Worm (Caenorhabditis elegans) whole organism, early embryonic: ENCODE measurements around the gene sre-18.

Experiments
- B0310.2 ChIP-seq: sonication (generic microtip); optimal IDR thresholded peaks from 2 replicates; lab custom pipeline; 2016; ENCODE audit warnings: mild to moderate bottlenecking, missing genetic modification characterization, missing compliant biosample characterization
- F13C5.2 ChIP-seq: sonication (generic microtip); optimal IDR thresholded peaks from 2 replicates; lab custom pipeline; 2017; ENCODE audit warnings: mild to moderate bottlenecking, missing genetic modification characterization, inconsistent platforms, missing compliant biosample characterization
- aly-1 ChIP-seq: sonication (generic microtip); optimal IDR thresholded peaks from 2 replicates; lab custom pipeline; 2016; ENCODE audit warnings: missing genetic modification characterization, missing compliant biosample characterization
- ama-1 ChIP-seq: fragments of 150-350 bp; optimal IDR thresholded peaks from 2 replicates; lab custom pipeline; 2014
- ceh-13 ChIP-seq: fragments of 200-800 bp; sonication (Bioruptor generic); optimal IDR thresholded peaks from 2 replicates; lab custom pipeline; 2018; ENCODE audit warnings: mild to moderate bottlenecking, missing genetic modification characterization, missing compliant biosample characterization
- ceh-36 ChIP-seq: sonication (generic microtip); optimal IDR thresholded peaks from 2 replicates; lab custom pipeline; 2016; ENCODE audit warnings: missing genetic modification characterization, inconsistent platforms, missing compliant biosample characterization
- ets-7 ChIP-seq: sonication (generic microtip); optimal IDR thresholded peaks from 2 replicates; lab custom pipeline; 2016; ENCODE audit warnings: missing genotype, missing genetic modification characterization, missing compliant biosample characterization
- flt-1 ChIP-seq: fragments of 200-800 bp; sonication (Bioruptor generic); IDR thresholded peaks from 2 replicates; pipeline ENCODE4 v1.3.6; 2022; ENCODE audit warnings: missing genetic modification characterization, missing compliant biosample characterization
- hmbx-1 ChIP-seq: sonication (generic microtip); optimal IDR thresholded peaks from 2 replicates; lab custom pipeline; 2016; ENCODE audit warnings: mild to moderate bottlenecking, missing genetic modification characterization, missing compliant biosample characterization
- hmg-4 ChIP-seq: fragments of 200-800 bp; sonication (Bioruptor generic); optimal IDR thresholded peaks from 2 replicates; lab custom pipeline; 2018; ENCODE audit warnings: mild to moderate bottlenecking, missing genetic modification characterization, missing compliant biosample characterization
- hnd-1 ChIP-seq: sonication (generic microtip); optimal IDR thresholded peaks from 2 replicates; lab custom pipeline; 2016; ENCODE audit warnings: missing genetic modification characterization, missing compliant biosample characterization
- pes-1 ChIP-seq: fragments of 200-800 bp; sonication (Bioruptor generic); IDR thresholded peaks from 2 replicates; pipeline ENCODE4 v1.3.6; 2022; ENCODE audit warnings: missing genetic modification reagents, missing genetic modification characterization, missing compliant biosample characterization
- scrt-1 ChIP-seq: fragments of 200-800 bp; sonication (Bioruptor generic); IDR thresholded peaks from 2 replicates; pipeline ENCODE4 v1.3.6; 2022; ENCODE audit warnings: missing genetic modification characterization, missing compliant biosample characterization
- sea-1 ChIP-seq: fragments of 200-800 bp; sonication (Bioruptor generic); conservative IDR thresholded peaks from 2 replicates; pipeline ENCODE4 v1.3.6; 2022; ENCODE audit warnings: missing genetic modification characterization, missing compliant biosample characterization
- tbx-11 ChIP-seq: fragments of 200-800 bp; sonication (Bioruptor generic); IDR thresholded peaks from 2 replicates; pipeline ENCODE4 v1.3.6; 2022; ENCODE audit warnings: missing genetic modification characterization, missing compliant biosample characterization
- tbx-37 ChIP-seq: fragments of 200-800 bp; sonication (Bioruptor generic); conservative IDR thresholded peaks from 2 replicates; pipeline ENCODE4 v1.3.6; 2022; ENCODE audit warnings: missing genetic modification reagents, missing genetic modification characterization, missing compliant biosample characterization
- tra-4 ChIP-seq: sonication (generic microtip); optimal IDR thresholded peaks from 2 replicates; lab custom pipeline; 2017; ENCODE audit warnings: missing genetic modification characterization, missing compliant biosample characterization

Gene sre-18

DNA sequence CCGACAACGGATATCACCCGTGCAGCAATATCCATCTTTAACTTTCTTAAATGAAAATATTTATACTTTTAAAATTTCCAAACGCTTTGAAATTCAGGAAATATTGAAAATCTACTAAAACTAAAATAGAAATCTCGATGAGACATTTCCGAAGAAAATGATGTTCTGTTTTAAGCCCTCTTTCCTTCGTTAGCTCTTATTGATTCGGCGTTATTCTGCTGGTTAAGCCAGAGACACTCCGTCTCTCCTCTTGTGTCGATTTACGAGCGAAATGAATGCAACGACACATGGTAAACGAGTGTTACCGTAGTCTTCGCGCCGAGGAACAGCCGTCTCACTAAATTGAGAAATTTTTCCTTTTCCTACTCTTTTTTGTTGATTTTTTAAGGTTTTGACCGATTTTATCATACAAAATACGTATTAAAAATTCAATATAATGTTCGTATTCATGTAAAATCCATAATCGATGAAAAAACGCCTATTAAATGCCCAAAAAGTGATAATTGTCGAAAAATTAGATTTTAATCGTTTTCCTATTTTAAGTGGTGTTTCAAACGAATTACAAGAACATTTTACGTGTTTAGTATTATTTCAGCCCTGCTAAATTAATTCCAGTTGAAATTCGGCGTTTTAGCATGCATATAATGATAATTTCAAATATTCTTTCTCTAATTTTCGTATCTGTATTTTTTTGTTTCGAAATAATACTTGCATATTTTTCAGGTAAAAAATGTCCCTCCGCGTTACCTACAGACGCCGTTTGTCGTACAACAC is 38.9 kb upstream of the sre-18 start, which contains the start of the genes ppm-1.H and rpl-34:
Gene ppm-1.H (minus strand): TSS at position 51 of the 774 bp plus-strand sequence.
Gene rpl-34 (plus strand): TSS at position 724 of the 774 bp plus-strand sequence.
- TF ChIP-seq ceh-13 (GFP tag; lab: Kevin White, UChicago) (no peak), tbx-37 (GFP tag; lab: Robert Waterston, UW) (no peak), flt-1 (GFP tag; lab: Robert Waterston, UW) (no peak), ets-7 (tag; lab: Kevin White, UChicago) (no peak), tbx-11 (GFP tag; lab: Robert Waterston, UW) (no peak), F13C5.2 (tag; lab: Kevin White, UChicago) (peak; percentile 34)

- no peak for TF ChIP-seq F13C5.2 (tag; lab: Kevin White, UChicago)
- TF ChIP-seq flt-1 (GFP tag; lab: Robert Waterston, UW): no peak
- TF ChIP-seq tbx-37 (GFP tag; lab: Robert Waterston, UW): no peak
- no peak for TF ChIP-seq pes-1 (GFP tag; lab: Robert Waterston, UW)
- no peak for TF ChIP-seq scrt-1 (GFP tag; lab: Robert Waterston, UW)
- TF ChIP-seq B0310.2 (tag; lab: Kevin White, UChicago): no peak
- no peak for TF ChIP-seq aly-1 (tag; lab: Kevin White, UChicago)
- TF ChIP-seq ama-1: no peak
- no peak for TF ChIP-seq hmbx-1 (tag; lab: Kevin White, UChicago)
- no peak for TF ChIP-seq ceh-13 (GFP tag; lab: Kevin White, UChicago)
- TF ChIP-seq hnd-1 (tag; lab: Kevin White, UChicago): no peak
- TF ChIP-seq sea-1 (GFP tag; lab: Robert Waterston, UW): no peak
- TF ChIP-seq hmg-4: no peak
- TF ChIP-seq tbx-11 (GFP tag; lab: Robert Waterston, UW): no peak
- TF ChIP-seq ets-7 (tag; lab: Kevin White, UChicago): no peak
- TF ChIP-seq tra-4 (tag; lab: Kevin White, UChicago): no peak
- no peak for TF ChIP-seq ceh-36 (tag; lab: Kevin White, UChicago)
Observed at ce11 chrIV:12265877-12266276, 36.3 kb upstream of the sre-18 start.

DNA sequence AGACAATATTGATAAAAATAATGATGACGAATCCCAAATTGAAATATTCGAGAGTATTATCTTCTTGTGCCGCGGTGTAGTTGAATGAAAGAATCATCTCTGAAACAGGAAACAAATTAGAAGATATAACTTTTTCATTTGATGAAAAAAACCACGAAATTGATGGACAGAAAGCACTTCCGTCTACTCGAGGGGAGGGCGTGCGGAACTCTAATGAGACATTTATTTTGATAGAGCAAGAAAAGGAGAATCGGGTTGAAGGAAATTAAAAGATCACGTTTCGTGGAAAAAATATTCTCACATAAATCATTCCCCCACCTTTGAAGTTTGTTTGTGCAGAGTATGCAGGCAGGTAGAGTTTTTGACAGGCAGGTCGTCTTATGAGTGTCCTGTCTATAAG is 31.8 kb upstream of the sre-18 start, which contains the start of gene sre-14:
Gene sre-14 (minus strand): TSS at position 101 of the 400 bp plus-strand sequence.
- no peak for TF ChIP-seq tra-4 (tag; lab: Kevin White, UChicago)
- TF ChIP-seq ceh-13 (GFP tag; lab: Kevin White, UChicago): no peak
- no peak for TF ChIP-seq ama-1
- TF ChIP-seq flt-1 (GFP tag; lab: Robert Waterston, UW): no peak

DNA sequence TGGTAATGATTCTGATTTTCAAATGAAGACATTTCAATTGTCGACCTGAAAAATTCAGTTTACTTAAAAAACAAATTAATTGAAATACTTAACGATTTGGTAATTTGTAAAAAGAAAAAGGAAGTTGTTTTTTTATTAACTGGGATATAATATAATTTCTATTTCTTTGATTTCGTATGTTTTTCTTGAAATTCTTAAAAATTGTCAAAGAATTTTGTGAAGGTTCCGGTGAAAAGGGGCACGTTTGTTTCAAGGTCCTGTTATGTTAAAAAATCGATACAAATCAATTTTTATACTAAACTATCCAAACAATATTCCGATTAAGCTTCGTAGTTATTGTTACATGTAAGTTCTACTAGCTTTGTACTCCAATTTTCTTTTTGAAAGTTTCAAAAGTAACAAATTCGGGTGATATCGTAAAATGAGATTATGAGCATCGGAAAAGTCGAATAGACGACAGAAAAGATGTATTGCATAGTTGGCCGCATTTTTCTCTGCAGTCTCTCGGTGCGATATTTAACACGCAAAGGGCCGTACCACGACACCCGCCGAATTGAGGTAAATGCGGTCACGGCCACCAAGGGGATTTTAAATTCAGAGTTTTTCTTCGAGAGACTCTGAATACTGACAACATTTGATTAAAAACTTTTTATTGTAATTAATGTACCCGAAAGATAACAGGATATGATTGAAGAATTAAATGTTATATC is 29.7 kb upstream of the sre-18 start, which contains the start of gene Y39C12A.9:
Gene Y39C12A.9 (minus strand): TSS at position 51 of the 710 bp plus-strand sequence.
- TF ChIP-seq ceh-36 (tag; lab: Kevin White, UChicago): no peak
- no peak for TF ChIP-seq flt-1 (GFP tag; lab: Robert Waterston, UW)
- no peak for TF ChIP-seq ets-7 (tag; lab: Kevin White, UChicago)
- TF ChIP-seq tra-4 (tag; lab: Kevin White, UChicago): no peak
- no peak for TF ChIP-seq hmbx-1 (tag; lab: Kevin White, UChicago)
- TF ChIP-seq ceh-13 (GFP tag; lab: Kevin White, UChicago): no peak
- no peak for TF ChIP-seq aly-1 (tag; lab: Kevin White, UChicago)
- no peak for TF ChIP-seq F13C5.2 (tag; lab: Kevin White, UChicago)
- no peak for TF ChIP-seq hmg-4
- TF ChIP-seq scrt-1 (GFP tag; lab: Robert Waterston, UW): no peak
- TF ChIP-seq B0310.2 (tag; lab: Kevin White, UChicago): no peak
- no peak for TF ChIP-seq pes-1 (GFP tag; lab: Robert Waterston, UW)
- no peak for TF ChIP-seq tbx-11 (GFP tag; lab: Robert Waterston, UW)
- no peak for TF ChIP-seq tbx-37 (GFP tag; lab: Robert Waterston, UW)

DNA sequence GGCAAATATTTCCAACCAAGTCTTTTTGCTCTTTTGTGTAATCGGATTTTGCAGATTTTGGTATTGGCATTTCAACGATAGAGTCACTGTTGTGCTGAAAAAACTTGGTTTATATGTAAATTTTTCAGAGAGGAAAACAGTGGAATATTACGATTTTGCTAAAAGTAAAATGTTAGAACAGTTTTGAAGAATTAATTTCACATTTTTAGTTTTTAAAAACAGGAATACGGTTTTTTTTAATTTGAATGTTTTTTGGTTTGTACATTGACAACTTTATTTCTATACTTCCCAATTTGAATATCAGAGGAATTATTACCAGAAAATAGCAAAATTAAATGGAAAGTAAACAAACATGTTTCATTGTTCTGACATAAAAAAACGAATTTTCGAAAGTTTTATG is 23.0 kb upstream of the sre-18 start, which contains the start of gene dnj-26:
Gene dnj-26 (minus strand): TSS at position 101 of the 400 bp plus-strand sequence.
- TF ChIP-seq flt-1 (GFP tag; lab: Robert Waterston, UW) (no peak), sea-1 (GFP tag; lab: Robert Waterston, UW) (no peak), aly-1 (tag; lab: Kevin White, UChicago) (no peak), hmg-4 (no peak), ets-7 (tag; lab: Kevin White, UChicago) (no peak), tbx-11 (GFP tag; lab: Robert Waterston, UW) (no peak), B0310.2 (tag; lab: Kevin White, UChicago) (no peak), scrt-1 (GFP tag; lab: Robert Waterston, UW) (no peak), ceh-13 (GFP tag; lab: Kevin White, UChicago) (no peak), hnd-1 (tag; lab: Kevin White, UChicago) (no peak)

DNA sequence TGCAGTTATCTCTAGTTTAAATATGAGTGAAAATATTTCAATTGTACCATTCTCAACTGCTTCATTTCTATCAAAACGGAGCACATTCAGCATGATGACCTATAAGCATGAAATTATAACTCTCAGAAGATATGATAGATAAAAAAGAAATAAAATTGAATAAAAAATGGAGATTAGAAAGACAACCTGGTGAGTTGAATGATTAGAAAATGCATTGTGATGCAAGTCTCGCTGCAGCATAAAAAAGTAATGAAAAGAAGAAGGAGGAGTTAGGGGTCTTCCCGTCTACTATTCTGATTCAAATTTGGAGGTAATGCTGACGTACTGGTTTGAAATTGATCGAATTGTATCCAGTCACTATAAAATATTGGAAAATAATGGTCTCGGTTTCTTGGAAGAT is 15.1 kb upstream of the sre-18 start, which contains the start of gene sre-15:
Gene sre-15 (minus strand): TSS at position 101 of the 400 bp plus-strand sequence.
- TF ChIP-seq pes-1 (GFP tag; lab: Robert Waterston, UW): no peak
- no peak for TF ChIP-seq hmbx-1 (tag; lab: Kevin White, UChicago)
- TF ChIP-seq hmg-4: no peak

- TF ChIP-seq flt-1 (GFP tag; lab: Robert Waterston, UW) (no peak), aly-1 (tag; lab: Kevin White, UChicago) (no peak), tbx-11 (GFP tag; lab: Robert Waterston, UW) (no peak), hnd-1 (tag; lab: Kevin White, UChicago) (no peak), ets-7 (tag; lab: Kevin White, UChicago) (no peak), ceh-36 (tag; lab: Kevin White, UChicago) (no peak), scrt-1 (GFP tag; lab: Robert Waterston, UW) (no peak), ceh-13 (GFP tag; lab: Kevin White, UChicago) (no peak), tra-4 (tag; lab: Kevin White, UChicago) (no peak), sea-1 (GFP tag; lab: Robert Waterston, UW) (no peak), hmg-4 (no peak), B0310.2 (tag; lab: Kevin White, UChicago) (no peak), ama-1 (no peak), F13C5.2 (tag; lab: Kevin White, UChicago) (no peak), pes-1 (GFP tag; lab: Robert Waterston, UW) (no peak), hmbx-1 (tag; lab: Kevin White, UChicago) (no peak), tbx-37 (GFP tag; lab: Robert Waterston, UW) (no peak)
Observed at ce11 chrIV:12238851-12239250, 9.3 kb upstream of the sre-18 start, which contains the start of gene sre-19. TSS of gene sre-19 (minus strand) at chrIV:12238951.
